Fruit fly (Drosophila melanogaster): ENCODE data around the gene CG11345.

DNA sequence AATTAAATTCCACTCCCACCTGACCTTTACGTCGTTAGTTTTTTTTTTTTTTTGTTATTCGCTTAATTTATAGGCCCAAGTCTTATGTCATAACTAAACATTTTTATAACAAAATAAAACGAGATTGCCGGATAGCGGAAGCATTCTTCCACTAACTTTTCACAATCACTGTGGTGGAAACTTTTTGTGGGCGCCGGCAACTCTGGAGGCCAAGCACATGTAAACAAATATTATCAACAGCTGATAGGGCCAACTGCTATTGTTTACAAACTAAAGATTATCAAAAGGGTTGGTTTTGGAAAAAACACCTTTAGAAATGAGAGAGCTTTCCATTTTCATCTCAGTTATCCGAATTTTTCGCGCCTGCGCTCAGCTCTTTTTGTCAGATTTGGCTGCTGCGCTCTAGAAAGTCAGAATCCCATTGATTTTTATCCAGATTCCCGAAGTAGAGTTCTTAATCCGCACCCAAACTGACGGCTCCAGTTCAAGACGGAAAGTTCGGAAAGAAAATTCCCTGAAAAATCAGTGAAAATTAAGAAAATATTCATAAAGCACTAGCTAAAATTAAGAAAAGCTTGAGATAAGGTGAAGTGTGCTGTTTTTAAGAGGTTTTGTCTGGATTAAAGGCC lies 28.9 kb downstream of the CG11345 start, which contains the start of gene nAChRbeta1:
- TF ChIP-seq h (optimal IDR thresholded peaks at IDR 0.05) (no peak), Myc (optimal IDR thresholded peaks at IDR 0.05) (no peak), psq (optimal IDR thresholded peaks at IDR 0.05) (no peak), ttk (optimal IDR thresholded peaks at IDR 0.05) (no peak), insv (optimal IDR thresholded peaks at IDR 0.05) (no peak), Sin3A (optimal IDR thresholded peaks at IDR 0.05) (no peak)

All from Kc167 (cell line).